Fruit fly (Drosophila melanogaster): ENCODE results near the gene VAChT.

DNA sequence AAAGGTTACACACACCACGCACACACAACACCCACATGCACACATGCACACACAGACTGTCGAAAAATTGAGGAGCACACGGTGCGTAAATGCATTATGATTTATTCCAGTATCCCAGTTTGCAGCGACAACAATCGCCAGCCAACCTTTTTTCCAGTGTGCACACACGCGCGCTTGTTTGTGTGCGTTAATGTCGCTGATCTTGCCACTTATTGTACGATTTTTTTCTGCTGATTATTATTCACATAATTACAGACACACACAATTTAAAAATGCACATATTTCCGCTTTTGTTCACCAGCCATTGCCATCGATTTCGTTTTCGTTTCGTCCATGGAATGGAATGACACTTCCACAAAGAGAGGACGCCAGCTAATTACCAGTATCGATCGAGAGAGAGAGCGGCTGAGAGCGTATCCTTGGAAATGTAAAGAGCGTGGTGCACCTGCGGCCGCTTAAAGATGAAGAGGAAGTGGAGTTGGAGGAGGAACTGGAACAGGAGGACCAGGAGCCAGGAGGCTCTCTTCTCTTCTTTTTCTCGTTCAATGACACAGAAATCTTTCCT is 46.8 kb upstream of the VAChT start:
- TF ChIP-seq Sin3A (optimal IDR thresholded peaks at IDR 0.05): no peak
- no peak for TF ChIP-seq Myc (optimal IDR thresholded peaks at IDR 0.05)
- TF ChIP-seq ttk (optimal IDR thresholded peaks at IDR 0.05): no peak
- no peak for TF ChIP-seq psq (optimal IDR thresholded peaks at IDR 0.05)
- TF ChIP-seq insv (optimal IDR thresholded peaks at IDR 0.05): no peak
- TF ChIP-seq h (optimal IDR thresholded peaks at IDR 0.05): no peak
